Worm (Caenorhabditis elegans) whole organism, late embryonic: Measurements from ENCODE around the gene str-211.

Source experiments
- T23F11.4 ChIP-seq: fragments of 200-800 bp; sonication (Bioruptor generic); optimal IDR thresholded peaks from 2 replicates; lab custom pipeline; 2018; ENCODE audit warnings: mild to moderate bottlenecking, missing genetic modification characterization, missing compliant biosample characterization
- pha-4 ChIP-seq: fragments of 150-350 bp; optimal IDR thresholded peaks from 2 replicates; lab custom pipeline; 2018; ENCODE audit warnings: missing biosample characterization, missing genetic modification reagents, missing genetic modification characterization
- unc-55 ChIP-seq: sonication (generic microtip); optimal IDR thresholded peaks from 2 replicates; lab custom pipeline; 2017; ENCODE audit warnings: missing biosample characterization, missing genetic modification reagents, missing genetic modification characterization

- TF ChIP-seq unc-55 (no peak), T23F11.4 (no peak), pha-4 (no peak)
Measured at ce11 chrV:4969503-4969902, 25.4 kb upstream of the str-211 start.
